Worm (Caenorhabditis elegans) whole organism, young adult: ENCODE results near the gene somi-1.

Experiments
- B0019.2 ChIP-seq: fragments of 200-800 bp; sonication (Bioruptor generic); conservative IDR thresholded peaks from 2 replicates; pipeline ENCODE4 v1.3.6; 2022; ENCODE audit warnings: missing genetic modification reagents, missing genetic modification characterization, missing compliant biosample characterization
- F10E7.11 ChIP-seq: sonication (generic microtip); optimal IDR thresholded peaks from 2 replicates; lab custom pipeline; 2017; ENCODE audit warnings: mild to moderate bottlenecking, missing genetic modification characterization, moderate library complexity, missing compliant biosample characterization
- F39B2.1 ChIP-seq: fragments of 200-800 bp; sonication (Bioruptor generic); IDR thresholded peaks from 2 replicates; pipeline ENCODE4 v1.3.6; 2022; ENCODE audit warnings: missing genetic modification reagents, missing genetic modification characterization, missing compliant biosample characterization
- Y67H2A.10 ChIP-seq: fragments of 200-800 bp; sonication (Bioruptor generic); conservative IDR thresholded peaks from 2 replicates; pipeline ENCODE4 v1.3.6; 2022; ENCODE audit warnings: missing genetic modification reagents, missing genetic modification characterization, missing compliant biosample characterization
- ZK185.1 ChIP-seq: sonication (generic microtip); optimal IDR thresholded peaks from 2 replicates; lab custom pipeline; 2016; ENCODE audit warnings: mild to moderate bottlenecking, missing genetic modification characterization, missing compliant biosample characterization; ENCODE audit not compliant: poor library complexity, severe bottlenecking
- ama-1 ChIP-seq, 3 experiments: fragments of 150-350 bp in 1 of 3; sonication (generic microtip) in 2 of 3; optimal IDR thresholded peaks; 2 replicates each; lab custom pipeline; 2014 to 2018; ENCODE audit warnings: missing biosample characterization in 2 of 3, missing genetic modification characterization in 2 of 3, missing genetic modification reagents in 2 of 3
- ceh-40 ChIP-seq: fragments of 200-800 bp; sonication (Bioruptor generic); IDR thresholded peaks from 2 replicates; pipeline ENCODE4 v1.3.6; 2022; ENCODE audit warnings: missing genetic modification characterization, missing compliant biosample characterization
- ceh-58 ChIP-seq: fragments of 200-800 bp; sonication (Bioruptor generic); IDR thresholded peaks from 2 replicates; pipeline ENCODE4 v1.3.6; 2022; ENCODE audit warnings: missing genetic modification characterization, missing compliant biosample characterization
- gei-17 ChIP-seq: fragments of 200-800 bp; sonication (Bioruptor generic); optimal IDR thresholded peaks from 2 replicates; lab custom pipeline; 2018; ENCODE audit warnings: mild to moderate bottlenecking, missing genetic modification characterization, missing compliant biosample characterization
- hrde-1 ChIP-seq: sonication (generic microtip); optimal IDR thresholded peaks from 2 replicates; lab custom pipeline; 2016; ENCODE audit warnings: missing genetic modification characterization, mild to moderate bottlenecking, missing compliant biosample characterization, moderate library complexity, missing genotype, missing genetic modification reagents, borderline replicate concordance
- lir-1 ChIP-seq: fragments of 200-800 bp; sonication (Bioruptor generic); conservative IDR thresholded peaks from 2 replicates; pipeline ENCODE4 v1.3.6; 2022; ENCODE audit warnings: missing genetic modification reagents, missing genetic modification characterization, missing compliant biosample characterization
- madf-3 ChIP-seq: fragments of 200-800 bp; sonication (Bioruptor generic); IDR thresholded peaks from 2 replicates; pipeline ENCODE4 v1.3.6; 2022; ENCODE audit warnings: missing genetic modification reagents, missing genetic modification characterization, missing compliant biosample characterization
- rcor-1 ChIP-seq: fragments of 200-800 bp; sonication (Bioruptor generic); IDR thresholded peaks from 2 replicates; pipeline ENCODE4 v1.3.6; 2022; ENCODE audit warnings: missing genetic modification reagents, missing genetic modification characterization, missing compliant biosample characterization
- ztf-26 ChIP-seq: sonication (generic microtip); optimal IDR thresholded peaks from 2 replicates; lab custom pipeline; 2017; ENCODE audit warnings: missing genetic modification characterization, missing compliant biosample characterization

- TF ChIP-seq rcor-1 (GFP tag; lab: Robert Waterston, UW) (no peak), ama-1 (optimal IDR thresholded peaks at IDR 0.05; lab: Kevin White, UChicago) (no peak), ama-1 (GFP tag; optimal IDR thresholded peaks at IDR 0.05; lab: Kevin White, UChicago) (no peak), gei-17 (GFP tag; lab: Kevin White, UChicago) (no peak), lir-1 (GFP tag; lab: Robert Waterston, UW) (no peak), Y67H2A.10 (no peak), F10E7.11 (tag; lab: Kevin White, UChicago) (no peak), madf-3 (GFP tag; lab: Robert Waterston, UW) (no peak), F39B2.1 (GFP tag; lab: Robert Waterston, UW) (no peak), ZK185.1 (no peak), hrde-1 (tag; lab: Kevin White, UChicago) (no peak), ceh-58 (GFP tag; lab: Robert Waterston, UW) (no peak), B0019.2 (GFP tag; lab: Robert Waterston, UW) (no peak), ceh-40 (GFP tag; lab: Robert Waterston, UW) (no peak), ztf-26 (tag; lab: Kevin White, UChicago) (no peak)
Observed at ce11 chrV:13421697-13422096, 30.5 kb upstream of the somi-1 start.
